Fruit fly (Drosophila melanogaster): Measurements from ENCODE around the gene CG46307.

Gene CG46307

dm6 chr2L:21142972-21143385, 38.6 kb downstream of the CG46307 start, which contains the start of gene pths:
Gene pths (plus strand): TSS chr2L:21143229.
- TF ChIP-seq noc (tag; optimal IDR thresholded peaks at IDR 0.05) = no peak

dm6 chr2L:21148242-21148641, 43.9 kb downstream of the CG46307 start, which contains the start of gene del:
Gene del (minus strand): TSS chr2L:21148546.
- no peak for TF ChIP-seq noc (tag; optimal IDR thresholded peaks at IDR 0.05)

- no peak for TF ChIP-seq noc (tag; optimal IDR thresholded peaks at IDR 0.05)
Observed at dm6 chr2L:21149053-21149452, 44.7 kb downstream of the CG46307 start.

dm6 chr2L:21153844-21154243, 49.5 kb downstream of the CG46307 start:
- TF ChIP-seq noc (tag; optimal IDR thresholded peaks at IDR 0.05) = no peak

- TF ChIP-seq noc (tag; optimal IDR thresholded peaks at IDR 0.05) = no peak
Observed at dm6 chr2L:21156156-21157040, 52.0 kb downstream of the CG46307 start, which contains the start of the genes Mpp6 and E2f2. Gene Mpp6 (plus strand): TSS chr2L:21156288. Gene E2f2 (minus strand): TSS chr2L:21156749.

- peak; percentile 96 for TF ChIP-seq noc (tag; optimal IDR thresholded peaks at IDR 0.05)
Observed at dm6 chr2L:21158554-21158953, 54.2 kb downstream of the CG46307 start, which contains the start of the genes Coq3 and Pld3. Gene Coq3 (minus strand): TSS chr2L:21158611. Gene Pld3 (plus strand): TSS chr2L:21158847.

dm6 chr2L:21162875-21163274, 58.5 kb downstream of the CG46307 start, which contains the start of gene Nbr:
Gene Nbr (minus strand): TSS chr2L:21163083.
- no peak for TF ChIP-seq noc (tag; optimal IDR thresholded peaks at IDR 0.05)

dm6 chr2L:21163311-21163842, 59.0 kb downstream of the CG46307 start, which contains the start of gene Noc2:
Gene Noc2 (plus strand): TSS chr2L:21163641.
- no peak for TF ChIP-seq noc (tag; optimal IDR thresholded peaks at IDR 0.05)

- peak; percentile 17 for TF ChIP-seq noc (tag; optimal IDR thresholded peaks at IDR 0.05)
Observed at dm6 chr2L:21166422-21166821, 62.1 kb downstream of the CG46307 start.

- peak; percentile 91 for TF ChIP-seq noc (tag; optimal IDR thresholded peaks at IDR 0.05)
Observed at dm6 chr2L:21168295-21169159, 64.2 kb downstream of the CG46307 start, which contains the start of the genes mAcon1, CG43345 and CG43346. Gene mAcon1 (plus strand): TSS chr2L:21168570. Gene CG43345 (minus strand): TSS chr2L:21168581. Gene CG43346 (minus strand): TSS chr2L:21168581.

dm6 chr2L:21169160-21169624, 64.8 kb downstream of the CG46307 start:
- TF ChIP-seq noc (tag; optimal IDR thresholded peaks at IDR 0.05) = no peak

dm6 chr2L:21169863-21170262, 65.5 kb downstream of the CG46307 start:
- no peak for TF ChIP-seq noc (tag; optimal IDR thresholded peaks at IDR 0.05)

- no peak for TF ChIP-seq noc (tag; optimal IDR thresholded peaks at IDR 0.05)
Observed at dm6 chr2L:21172922-21173321, 68.6 kb downstream of the CG46307 start, which contains the start of gene CG31627. Gene CG31627 (plus strand): TSS chr2L:21173222.

dm6 chr2L:21178436-21179216, 74.3 kb downstream of the CG46307 start:
- TF ChIP-seq noc (tag; optimal IDR thresholded peaks at IDR 0.05) = no peak

dm6 chr2L:21179217-21179520, 74.8 kb downstream of the CG46307 start:
- no peak for TF ChIP-seq noc (tag; optimal IDR thresholded peaks at IDR 0.05)
